Worm (Caenorhabditis elegans) whole organism, dauer: Measurements from ENCODE around the gene myo-6.

Source experiments
- unc-62 ChIP-seq: sonication (generic microtip); optimal IDR thresholded peaks from 2 replicates; lab custom pipeline; 2017; ENCODE audit warnings: missing biosample characterization, missing genetic modification reagents, missing genetic modification characterization

myo-6 gene

DNA sequence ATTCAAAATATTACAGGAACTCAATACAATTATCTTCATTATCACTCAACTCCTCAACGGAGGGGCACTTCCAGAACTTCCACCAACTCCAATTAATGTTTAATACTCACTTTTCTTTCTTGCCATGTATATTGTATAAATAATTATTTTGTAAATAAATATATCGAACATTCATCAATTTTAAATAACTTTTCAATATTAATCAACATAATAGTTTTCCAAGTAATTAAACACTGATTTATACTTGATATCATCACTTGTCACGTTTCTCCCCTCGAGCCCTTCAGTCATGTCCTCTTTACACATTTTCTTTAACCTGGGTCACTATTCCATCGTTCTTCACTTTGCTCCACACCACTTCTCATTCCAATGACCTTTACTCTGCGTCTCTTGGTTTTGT is 6.7 kb upstream of the myo-6 start, which contains the start of gene mig-18:
TSS of gene mig-18 (plus strand) at position 301 of the 400 bp plus-strand sequence.
- TF ChIP-seq unc-62 (GFP tag; lab: Kevin White, UChicago) = no peak

DNA sequence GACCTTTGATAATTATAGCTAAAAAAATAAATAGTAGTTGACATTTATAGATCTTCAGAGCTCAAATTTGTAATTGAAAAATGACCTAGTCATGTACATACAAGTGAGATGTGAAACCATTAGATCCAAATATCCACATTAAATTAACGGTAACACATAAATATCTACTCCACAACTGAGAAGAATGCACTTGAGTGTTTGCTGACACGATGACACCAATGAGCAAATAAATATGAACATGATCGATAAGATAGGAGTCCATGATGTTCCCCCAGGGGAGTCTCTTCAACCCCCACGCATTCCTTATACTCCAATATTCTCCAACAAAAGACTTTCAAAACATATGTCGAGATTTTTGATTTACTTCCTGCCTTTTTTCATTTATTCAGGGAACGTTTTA is 5.2 kb upstream of the myo-6 start, which contains the start of gene ttr-52:
TSS of gene ttr-52 (plus strand) at position 301 of the 400 bp plus-strand sequence.
- TF ChIP-seq unc-62 (GFP tag; lab: Kevin White, UChicago) = no peak

DNA sequence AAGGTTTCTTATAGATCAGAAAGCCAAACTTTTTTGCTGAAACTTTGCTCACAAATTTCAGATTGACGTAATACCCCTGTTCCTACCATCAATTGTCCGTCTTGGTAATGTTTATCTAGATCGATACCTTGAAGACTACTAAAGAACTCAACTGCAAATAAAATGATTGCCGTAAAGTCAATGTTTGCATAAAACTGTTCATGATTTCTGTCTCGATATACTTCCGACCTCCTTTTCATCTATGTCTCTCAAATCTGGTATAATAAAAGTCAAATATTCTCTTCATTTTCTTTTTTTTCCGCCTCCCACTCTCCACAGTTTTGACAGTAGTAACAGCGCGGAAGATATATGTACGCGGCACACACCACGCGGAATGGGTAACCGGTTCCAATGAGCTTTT is 4.1 kb upstream of the myo-6 start, which contains the start of gene nas-1:
TSS of gene nas-1 (plus strand) at position 301 of the 400 bp plus-strand sequence.
- no peak for TF ChIP-seq unc-62 (GFP tag; lab: Kevin White, UChicago)

DNA sequence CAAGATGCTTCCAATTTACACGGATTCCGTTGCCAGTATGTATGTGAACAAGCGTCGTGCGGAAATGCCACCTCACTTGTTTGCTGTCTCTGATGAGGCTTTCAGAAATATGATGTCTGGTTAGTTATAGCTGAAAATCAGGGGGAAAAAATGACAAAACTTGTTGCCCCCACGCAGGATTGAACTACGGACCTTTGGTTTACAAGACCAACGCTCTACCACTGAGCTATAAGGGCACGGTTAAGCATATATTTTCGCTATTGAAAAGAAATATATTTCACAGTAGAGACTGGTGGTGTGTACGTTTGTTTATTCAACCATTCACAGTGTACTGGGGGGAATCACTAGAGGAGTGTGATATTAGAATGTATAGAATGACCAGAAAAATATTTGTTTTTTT is 1.6 kb downstream of the myo-6 start:
- no peak for TF ChIP-seq unc-62 (GFP tag; lab: Kevin White, UChicago)

DNA sequence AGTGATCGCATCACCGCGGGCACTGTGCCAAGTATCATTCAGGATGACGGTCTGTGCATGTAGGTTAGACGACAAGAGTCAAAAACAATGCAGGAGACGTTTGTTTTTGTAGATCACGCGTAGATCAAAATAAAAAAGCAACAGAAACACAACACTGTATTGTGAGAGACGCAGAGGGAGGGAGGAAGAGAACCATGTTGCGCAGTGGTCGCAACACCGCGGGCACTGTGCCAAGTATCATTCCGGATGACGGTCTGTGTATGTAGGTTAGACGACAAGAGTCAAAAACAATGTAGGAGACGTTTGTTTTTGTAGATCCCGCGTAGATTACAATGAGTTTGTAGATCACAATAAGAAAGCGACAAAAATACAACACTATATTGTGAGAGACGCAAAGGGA is 9.4 kb downstream of the myo-6 start:
- TF ChIP-seq unc-62 (GFP tag; lab: Kevin White, UChicago) = no peak

DNA sequence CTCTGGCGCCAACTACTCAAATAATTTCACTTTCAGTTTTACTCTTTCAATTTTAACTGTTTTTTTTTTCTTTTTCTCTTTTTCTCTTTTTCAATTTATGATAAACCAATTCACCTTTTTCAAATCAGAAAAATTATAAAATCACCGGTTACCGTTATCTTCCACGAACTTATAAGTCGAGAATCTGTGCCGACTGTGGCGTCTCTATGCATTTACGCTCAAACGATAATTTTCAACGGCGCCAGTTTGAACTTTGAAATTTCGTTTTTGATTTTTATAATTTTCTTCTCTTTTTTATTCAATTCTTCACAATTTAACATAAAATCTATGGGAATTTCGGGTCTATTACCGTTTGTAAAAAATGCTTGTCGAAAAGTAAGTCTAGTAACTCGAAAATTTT is 13.8 kb downstream of the myo-6 start, which contains the start of gene exo-1:
TSS of gene exo-1 (plus strand) at position 101 of the 400 bp plus-strand sequence.
- TF ChIP-seq unc-62 (GFP tag; lab: Kevin White, UChicago) = no peak

DNA sequence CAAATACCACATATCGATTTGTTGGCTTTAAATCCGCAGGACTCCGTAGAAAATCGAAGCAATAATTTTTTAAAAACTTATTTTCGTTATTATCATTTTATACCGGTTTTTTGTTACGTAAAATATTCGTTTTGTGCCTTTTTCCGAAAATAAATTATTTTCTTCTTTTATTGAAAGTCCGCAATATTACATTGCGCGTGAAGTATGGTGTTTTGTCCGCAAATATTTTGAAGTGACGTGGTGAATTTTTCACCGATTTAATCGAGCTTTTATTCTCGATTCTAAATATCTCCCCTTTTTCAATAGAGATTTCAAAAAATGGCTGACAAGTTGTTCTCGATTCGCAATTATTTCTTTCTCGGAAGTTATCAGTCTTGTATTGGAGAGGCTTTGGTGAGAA is 16.4 kb downstream of the myo-6 start, which contains the start of gene cope-1:
TSS of gene cope-1 (plus strand) at position 229 of the 400 bp plus-strand sequence.
- TF ChIP-seq unc-62 (GFP tag; lab: Kevin White, UChicago) = no peak

DNA sequence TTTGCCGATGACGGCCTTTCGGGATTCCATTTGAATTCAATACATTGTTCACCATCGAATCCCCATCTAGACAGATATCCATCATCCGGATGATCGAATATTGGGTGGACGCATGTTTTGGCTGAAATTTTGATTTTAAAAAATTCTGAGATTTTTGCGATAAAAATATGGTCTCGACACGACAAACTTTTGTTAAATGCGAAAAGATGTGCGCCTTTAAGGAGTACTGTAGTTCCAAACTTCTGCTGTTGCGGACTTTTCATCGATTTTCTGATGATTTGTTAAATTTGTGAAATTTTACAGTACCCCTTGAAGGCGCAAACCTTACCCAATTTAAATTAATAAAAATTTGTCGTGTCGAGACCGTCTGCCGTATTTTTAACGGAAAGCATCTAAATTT is 18.2 kb downstream of the myo-6 start:
- TF ChIP-seq unc-62 (GFP tag; lab: Kevin White, UChicago) = no peak

DNA sequence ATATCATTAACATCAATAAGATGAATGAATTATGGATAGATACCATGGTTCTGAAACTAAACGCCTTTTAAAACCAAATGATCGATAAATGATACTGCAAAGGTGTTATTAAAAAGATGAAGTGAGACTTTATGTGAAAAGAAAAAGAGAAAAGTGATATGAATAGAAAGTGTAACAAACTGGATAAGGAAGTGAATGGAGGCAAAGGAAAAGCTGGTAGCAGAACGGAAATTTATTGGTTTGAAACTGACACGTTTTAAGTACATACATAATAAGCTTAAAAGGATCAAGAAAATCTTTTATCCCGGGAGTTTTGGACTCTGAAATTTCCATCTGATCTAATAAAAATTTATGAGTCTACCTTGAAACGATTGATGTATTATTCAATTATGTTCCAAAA is 20.1 kb downstream of the myo-6 start, which contains the start of gene bli-5:
TSS of gene bli-5 (minus strand) at position 101 of the 400 bp plus-strand sequence.
- no peak for TF ChIP-seq unc-62 (GFP tag; lab: Kevin White, UChicago)

DNA sequence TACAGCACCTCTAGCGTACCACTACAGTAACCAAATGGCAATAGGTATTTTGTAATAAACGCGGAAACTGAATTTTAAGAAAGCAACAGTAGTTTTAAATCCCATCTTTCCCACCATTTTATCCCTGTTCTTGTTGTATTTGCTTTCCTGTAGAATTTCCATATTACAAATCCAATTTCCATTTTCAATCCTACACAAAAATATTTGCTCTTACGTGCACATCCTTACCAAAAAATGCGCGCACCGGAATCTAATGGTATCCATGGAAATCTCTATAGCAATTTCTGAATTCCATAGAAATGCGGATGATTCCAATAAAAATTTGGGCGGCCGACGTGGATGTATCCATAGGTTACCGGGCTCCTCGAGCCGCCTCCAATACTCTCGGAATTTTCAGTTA is 20.6 kb downstream of the myo-6 start, which contains the start of gene trf-1:
TSS of gene trf-1 (plus strand) at position 301 of the 400 bp plus-strand sequence.
- no peak for TF ChIP-seq unc-62 (GFP tag; lab: Kevin White, UChicago)

DNA sequence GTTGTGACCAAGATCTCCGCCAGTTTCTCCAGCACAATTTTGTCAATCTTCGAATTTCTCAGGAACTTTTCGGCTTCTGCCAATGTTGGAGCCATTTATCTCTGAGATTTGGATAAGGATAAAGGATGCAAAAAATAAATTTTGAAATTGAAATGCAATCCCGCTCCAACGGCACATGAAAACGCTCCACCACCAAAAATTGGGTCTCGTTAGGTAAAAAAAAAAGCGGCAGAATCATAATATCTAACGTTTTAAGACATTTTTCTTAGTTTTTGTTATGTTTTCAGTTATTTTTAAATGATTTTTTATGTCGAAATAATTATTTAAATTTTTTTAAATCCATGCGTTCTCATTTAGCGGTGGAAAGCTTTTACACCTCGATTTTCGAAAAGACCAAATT is 24.8 kb downstream of the myo-6 start, which contains the start of gene F45G2.7:
TSS of gene F45G2.7 (minus strand) at position 101 of the 400 bp plus-strand sequence.
- no peak for TF ChIP-seq unc-62 (GFP tag; lab: Kevin White, UChicago)

DNA sequence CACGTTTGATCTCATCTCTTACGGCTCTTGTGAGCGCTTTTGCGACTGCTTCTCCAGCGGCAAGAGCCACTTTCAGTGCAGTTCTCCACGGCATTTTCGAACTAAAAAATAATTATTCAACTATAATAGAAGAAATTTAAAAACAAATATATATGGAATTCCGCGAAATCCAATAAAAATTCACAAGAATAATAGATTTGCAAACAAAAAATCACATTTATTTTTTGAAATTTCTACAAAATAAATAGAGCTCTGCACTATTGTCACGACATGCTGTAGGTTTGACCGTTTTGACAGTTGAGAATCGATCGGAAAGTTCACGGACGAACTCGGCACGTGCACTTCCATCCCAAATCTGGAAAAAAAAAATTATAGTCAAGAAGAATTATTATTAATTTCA is 26.0 kb downstream of the myo-6 start, which contains the start of gene F45G2.8:
TSS of gene F45G2.8 (minus strand) at position 101 of the 400 bp plus-strand sequence.
- no peak for TF ChIP-seq unc-62 (GFP tag; lab: Kevin White, UChicago)

DNA sequence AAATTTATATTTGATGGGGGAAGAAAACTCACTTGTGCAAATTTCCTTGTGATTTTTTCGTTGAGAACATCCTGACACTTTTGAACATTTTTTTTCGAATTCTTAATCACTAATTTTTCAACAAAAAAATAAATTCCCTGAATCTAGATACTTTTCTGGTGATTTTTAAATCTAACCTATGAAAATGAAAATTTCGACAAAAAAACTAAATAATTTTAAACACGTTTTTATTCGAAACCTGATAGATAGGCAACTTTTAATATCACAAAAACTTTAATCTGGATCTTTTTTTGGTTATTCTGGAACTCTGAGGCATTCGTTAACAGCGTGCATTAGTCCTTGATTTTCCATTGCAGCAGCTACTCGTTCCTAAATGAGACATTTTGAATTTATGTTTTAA is 27.2 kb downstream of the myo-6 start, which contains the start of gene F45G2.9:
TSS of gene F45G2.9 (minus strand) at position 101 of the 400 bp plus-strand sequence.
- TF ChIP-seq unc-62 (GFP tag; lab: Kevin White, UChicago) = no peak

DNA sequence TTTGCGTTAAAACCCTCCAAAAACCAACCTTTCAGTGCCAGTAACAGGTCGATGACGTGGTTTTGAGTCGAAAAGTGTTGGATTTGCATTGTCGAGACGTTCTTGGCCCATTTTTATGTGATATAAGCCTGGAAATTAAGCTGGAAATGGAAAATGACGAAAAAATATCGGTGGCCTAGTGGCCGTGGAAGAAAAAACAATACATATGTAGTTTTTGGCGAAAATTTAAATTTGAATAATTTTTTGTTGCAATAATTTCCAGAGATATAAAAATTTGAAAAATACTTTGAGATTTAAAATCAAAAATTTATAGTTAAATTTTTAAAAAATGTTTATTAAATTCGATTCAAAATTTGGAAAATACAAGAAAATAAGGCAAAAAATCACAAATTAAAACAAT is 29.8 kb downstream of the myo-6 start, which contains the start of gene ciao-2B:
TSS of gene ciao-2B (minus strand) at position 130 of the 400 bp plus-strand sequence.
- no peak for TF ChIP-seq unc-62 (GFP tag; lab: Kevin White, UChicago)

DNA sequence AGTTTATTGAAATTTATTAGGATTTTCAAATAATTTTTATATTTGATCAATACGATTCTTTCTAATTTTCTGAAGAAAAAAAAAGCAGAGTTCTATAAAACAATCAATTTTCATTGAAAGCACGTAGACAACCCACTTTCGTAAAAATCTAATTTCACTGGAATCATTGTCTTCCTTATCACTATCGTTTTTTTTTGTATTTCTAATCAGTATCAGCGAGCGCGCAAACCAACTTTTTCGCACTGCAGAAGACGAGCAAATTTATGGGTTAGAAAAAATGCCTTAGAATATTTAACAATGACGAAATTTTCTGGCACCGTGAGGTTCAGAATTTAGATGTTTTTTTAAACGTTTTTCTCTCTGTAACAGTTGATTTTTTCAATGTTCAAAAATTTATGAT is 43.2 kb downstream of the myo-6 start:
- TF ChIP-seq unc-62 (GFP tag; lab: Kevin White, UChicago) = no peak

DNA sequence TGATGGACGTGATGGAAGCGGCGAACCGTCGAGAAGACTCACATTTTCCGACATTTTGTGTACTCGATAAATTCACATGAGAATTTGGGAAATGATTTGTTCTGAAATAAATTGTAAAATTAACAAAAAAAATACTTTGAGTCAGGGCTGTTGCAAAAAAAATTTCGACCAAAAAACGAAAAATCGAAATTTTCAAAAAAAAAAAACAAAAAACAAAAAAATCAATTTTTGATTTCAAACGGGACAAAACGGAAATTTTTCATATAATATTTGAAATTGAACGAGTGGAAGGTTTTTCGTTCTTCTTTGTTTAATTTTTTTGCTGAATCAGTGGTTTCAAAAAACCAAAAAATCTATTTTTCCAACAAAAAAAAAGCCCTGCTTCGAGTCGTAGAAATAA is 45.6 kb downstream of the myo-6 start, which contains the start of gene cua-1:
TSS of gene cua-1 (minus strand) at position 101 of the 400 bp plus-strand sequence.
- no peak for TF ChIP-seq unc-62 (GFP tag; lab: Kevin White, UChicago)

DNA sequence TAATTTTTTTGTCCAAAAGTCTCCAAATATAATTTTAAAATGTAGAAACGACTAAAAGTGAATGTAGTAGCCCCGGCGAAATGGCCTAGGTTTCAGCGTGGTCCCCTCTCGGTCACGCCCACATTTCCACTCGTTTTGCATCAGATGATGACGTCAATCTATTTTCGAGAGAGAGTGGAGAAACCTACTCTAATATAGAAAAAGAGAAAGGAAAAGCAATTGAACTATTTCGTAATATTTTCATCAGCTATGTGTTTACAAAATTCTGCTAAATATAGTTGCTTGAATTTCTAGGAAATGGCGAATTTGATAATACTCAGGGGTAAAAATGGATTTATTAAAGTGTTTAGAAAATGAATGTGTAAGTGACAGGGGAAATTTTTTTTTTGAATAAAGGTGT is 46.2 kb downstream of the myo-6 start:
- TF ChIP-seq unc-62 (GFP tag; lab: Kevin White, UChicago) = no peak
